Fruit fly (Drosophila melanogaster): ENCODE data around the gene PolE1.

Gene PolE1

dm6 chr3R:23347432-23348305 is at the start of gene PolE1 (continued):
- no peak for TF ChIP-seq Mrtf (GFP tag; IDR thresholded peaks at IDR 0.05)
- peak; percentile 98 for TF ChIP-seq CG10267 (tag; optimal IDR thresholded peaks at IDR 0.05)
- TF ChIP-seq dpn (GFP tag; optimal IDR thresholded peaks at IDR 0.05): peak in 1 of 2 experiments; percentile 4
- peak; percentile 45 for TF ChIP-seq Sin3A (optimal IDR thresholded peaks at IDR 0.05)
- no peak for TF ChIP-seq Hsf (GFP tag; optimal IDR thresholded peaks at IDR 0.05)
- TF ChIP-seq lov (optimal IDR thresholded peaks at IDR 0.05): no peak
- no peak for TF ChIP-seq lov (GFP tag; IDR thresholded peaks at IDR 0.05)
- no peak for TF ChIP-seq CG17568 (GFP tag; optimal IDR thresholded peaks at IDR 0.05)
- no peak for TF ChIP-seq CG12769 (tag; optimal IDR thresholded peaks at IDR 0.05)
- TF ChIP-seq CG31441 (GFP tag; IDR thresholded peaks at IDR 0.05): 0 out of 2 replicates have a peak, but pooled peaks have one; percentile 10
- TF ChIP-seq CG12659 (GFP tag; optimal IDR thresholded peaks at IDR 0.05): peak; percentile 27
- no peak for TF ChIP-seq CG4707 (GFP tag; optimal IDR thresholded peaks at IDR 0.05)
- TF ChIP-seq CG7786 (GFP tag; optimal IDR thresholded peaks at IDR 0.05): no peak
- TF ChIP-seq CG12744 (GFP tag; optimal IDR thresholded peaks at IDR 0.05): peak; percentile 1
- peak; percentile 3 for TF ChIP-seq mam (GFP tag; optimal IDR thresholded peaks at IDR 0.05)
- peak; percentile 28 for TF ChIP-seq CG12391 (tag; optimal IDR thresholded peaks at IDR 0.05)
- TF ChIP-seq CG42726 (GFP tag; IDR thresholded peaks at IDR 0.05; ENCODE audit: partially characterized antibody): no peak
- no peak for TF ChIP-seq CG18476 (GFP tag; optimal IDR thresholded peaks at IDR 0.05)
- TF ChIP-seq sr (GFP tag; IDR thresholded peaks at IDR 0.05): no peak
- peak; percentile 88 for TF ChIP-seq Med (GFP tag)
- no peak for TF ChIP-seq peb (GFP tag; IDR thresholded peaks at IDR 0.05)
- TF ChIP-seq CG2129 (GFP tag; IDR thresholded peaks at IDR 0.05; ENCODE audit: partially characterized antibody): no peak
- no peak for TF ChIP-seq CG10654 (GFP tag; optimal IDR thresholded peaks at IDR 0.05)
- no peak for TF ChIP-seq PHDP (tag; optimal IDR thresholded peaks at IDR 0.05)
- TF ChIP-seq Dbx (GFP tag; IDR thresholded peaks at IDR 0.05): no peak
- no peak for TF ChIP-seq gem (tag; optimal IDR thresholded peaks at IDR 0.05)

- peak; percentile 95 for TF ChIP-seq twi (tag; optimal IDR thresholded peaks at IDR 0.05)
- TF ChIP-seq Ptx1 (GFP tag; IDR thresholded peaks at IDR 0.05): no peak
- no peak for TF ChIP-seq vvl (GFP tag; IDR thresholded peaks at IDR 0.05)
- no peak for TF ChIP-seq ftz-f1 (GFP tag; optimal IDR thresholded peaks at IDR 0.05)
- TF ChIP-seq scrt (GFP tag; optimal IDR thresholded peaks at IDR 0.05): no peak
- peak; percentile 66 for TF ChIP-seq Xrp1 (GFP tag; IDR thresholded peaks at IDR 0.05)
- TF ChIP-seq CG8765 (GFP tag; IDR thresholded peaks at IDR 0.05): peak; percentile 74
- TF ChIP-seq disco-r (GFP tag; optimal IDR thresholded peaks at IDR 0.05): no peak
- TF ChIP-seq repo (GFP tag; optimal IDR thresholded peaks at IDR 0.05): no peak
- TF ChIP-seq CG10274 (GFP tag; optimal IDR thresholded peaks at IDR 0.05): no peak
- peak; percentile 49 for TF ChIP-seq gcm (GFP tag; optimal IDR thresholded peaks at IDR 0.05)
- TF ChIP-seq ci (GFP tag; IDR thresholded peaks at IDR 0.05): 0 out of 3 replicates have a peak, but pooled peaks have one; percentile 45
- TF ChIP-seq lola (GFP tag; optimal IDR thresholded peaks at IDR 0.05): peak in 1 of 3 experiments; percentile 82
- TF ChIP-seq Hey (tag; optimal IDR thresholded peaks at IDR 0.05): no peak
- peak; percentile 6 for TF ChIP-seq CG12942 (GFP tag; optimal IDR thresholded peaks at IDR 0.05)
- TF ChIP-seq al (GFP tag; IDR thresholded peaks at IDR 0.05): no peak
- TF ChIP-seq sim (GFP tag; IDR thresholded peaks at IDR 0.05): no peak
- TF ChIP-seq zf30C (GFP tag; optimal IDR thresholded peaks at IDR 0.05): peak; percentile 97
- no peak for TF ChIP-seq CG18619 (GFP tag; optimal IDR thresholded peaks at IDR 0.05)
- TF ChIP-seq ham (GFP tag; IDR thresholded peaks at IDR 0.05): no peak
- peak; percentile 10 for TF ChIP-seq pnt (GFP tag; optimal IDR thresholded peaks at IDR 0.05)
- no peak for TF ChIP-seq Trl (optimal IDR thresholded peaks at IDR 0.05)
- no peak for TF ChIP-seq Trl (GFP tag; optimal IDR thresholded peaks at IDR 0.05)
- no peak for TF ChIP-seq gt (GFP tag; IDR thresholded peaks at IDR 0.05)
Observed at dm6 chr3R:23300091-23300918, 47.6 kb upstream of the PolE1 start.
